Worm (Caenorhabditis elegans): ENCODE measurements around the gene mrps-5.

DNA sequence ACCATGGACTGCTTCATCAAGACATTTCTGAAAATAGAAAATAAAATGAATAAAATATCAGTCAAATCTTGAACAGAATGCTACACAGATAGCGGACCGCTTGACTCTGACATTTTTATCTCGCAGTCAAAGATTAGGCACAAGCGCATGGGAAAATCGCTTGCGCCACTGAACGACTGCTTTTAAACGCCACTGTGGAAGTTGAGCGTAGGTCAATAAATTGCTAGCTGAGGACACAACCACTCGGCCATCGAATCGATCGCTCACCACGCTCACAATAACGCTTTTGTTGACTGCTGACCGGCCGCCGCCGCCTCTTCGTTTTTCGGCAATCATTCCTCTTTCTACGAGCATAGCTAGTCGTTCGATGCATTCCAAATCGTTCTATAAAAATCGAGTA, 33.5 kb downstream of the mrps-5 start:
- TF ChIP-seq him-1 (tag; optimal IDR thresholded peaks at IDR 0.05), result no peak
- peak; percentile 55 for TF ChIP-seq dao-5 (tag; optimal IDR thresholded peaks at IDR 0.05)
- no peak for TF ChIP-seq W03F9.2 (tag; optimal IDR thresholded peaks at IDR 0.05)

Data from whole organism, L4/young adult.